Fruit fly (Drosophila melanogaster) whole organism, adult: Measurements from ENCODE around the gene CG9784.

Experiments used
- CG11617 ChIP-seq: fragments of 200-800 bp; sonication (Bioruptor generic); optimal IDR thresholded peaks from 2 replicates; lab custom pipeline; 2017; ENCODE audit warnings: mild to moderate bottlenecking, missing biosample characterization, missing genetic modification reagents, missing genetic modification characterization
- CG33017 ChIP-seq: fragments of 200-800 bp; sonication (Bioruptor generic); optimal IDR thresholded peaks from 2 replicates; lab custom pipeline; 2018; ENCODE audit warnings: missing biosample characterization, mild to moderate bottlenecking, missing genetic modification characterization, moderate library complexity
- Hr96 ChIP-seq: fragments of 200-800 bp; sonication (Bioruptor generic); optimal IDR thresholded peaks from 2 replicates; lab custom pipeline; 2016; ENCODE audit warnings: missing biosample characterization, missing genetic modification characterization
- cnc ChIP-seq, 2 experiments: fragments of >200 bp; optimal IDR thresholded peaks; 2 replicates each; lab custom pipeline; 2017
- toe ChIP-seq: fragments of 200-800 bp; sonication (Bioruptor generic); optimal IDR thresholded peaks from 2 replicates; lab custom pipeline; 2016; ENCODE audit warnings: missing biosample characterization, missing genetic modification characterization

- TF ChIP-seq toe: no peak
- TF ChIP-seq Hr96 (GFP tag; lab: Kevin White, UChicago): no peak
- TF ChIP-seq CG11617: peak; percentile 34
- TF ChIP-seq cnc (optimal IDR thresholded peaks at IDR 0.05; lab: Kevin White, UChicago): no peak
- TF ChIP-seq CG33017 (tag; lab: Kevin White, UChicago): no peak
These were observed 5.6 kb downstream of the CG9784 start, which contains the start of the genes SMC3 and Ubc7 for dm6 chrX:16593418-16593817.
